Worm (Caenorhabditis elegans) whole organism, L4 larva: ENCODE measurements around the gene fut-8.

Source experiments
- ama-1 ChIP-seq: fragments of 150-350 bp; optimal IDR thresholded peaks from 2 replicates; lab custom pipeline; 2014; ENCODE audit warnings: inconsistent platforms, mixed read lengths
- hlh-30 ChIP-seq: sonication (generic microtip); optimal IDR thresholded peaks from 2 replicates; lab custom pipeline; 2017; ENCODE audit warnings: antibody characterized with exemption, mild to moderate bottlenecking, missing genetic modification characterization, missing compliant biosample characterization; ENCODE audit not compliant: insufficient read depth
- nhr-10 ChIP-seq: fragments of 150-350 bp; optimal IDR thresholded peaks from 2 replicates; lab custom pipeline; 2014; ENCODE audit warnings: missing biosample characterization, missing genetic modification characterization
- nhr-28 ChIP-seq: fragments of 150-350 bp; optimal IDR thresholded peaks from 2 replicates; lab custom pipeline; 2014; ENCODE audit warnings: missing biosample characterization, missing genetic modification characterization
- nhr-76 ChIP-seq: fragments of 150-350 bp; optimal IDR thresholded peaks from 2 replicates; lab custom pipeline; 2014; ENCODE audit warnings: missing biosample characterization, missing genetic modification characterization
- sdz-12 ChIP-seq: fragments of 200-800 bp; sonication (Bioruptor generic); optimal IDR thresholded peaks from 2 replicates; lab custom pipeline; 2018; ENCODE audit warnings: mild to moderate bottlenecking, missing genetic modification characterization, missing compliant biosample characterization
- unc-62 ChIP-seq, 3 experiments: fragments of 150-350 bp in 1 of 3; sonication (generic microtip); optimal IDR thresholded peaks in 2 of 3; peaks in 1 of 3; 1 replicate in 1 of 3; 2 replicates in 2 of 3; lab custom pipeline; 2014 to 2017; ENCODE audit warnings: missing biosample characterization in 3 of 3, missing genetic modification characterization in 3 of 3, missing genetic modification reagents in 3 of 3, missing genotype in 1 of 3

DNA sequence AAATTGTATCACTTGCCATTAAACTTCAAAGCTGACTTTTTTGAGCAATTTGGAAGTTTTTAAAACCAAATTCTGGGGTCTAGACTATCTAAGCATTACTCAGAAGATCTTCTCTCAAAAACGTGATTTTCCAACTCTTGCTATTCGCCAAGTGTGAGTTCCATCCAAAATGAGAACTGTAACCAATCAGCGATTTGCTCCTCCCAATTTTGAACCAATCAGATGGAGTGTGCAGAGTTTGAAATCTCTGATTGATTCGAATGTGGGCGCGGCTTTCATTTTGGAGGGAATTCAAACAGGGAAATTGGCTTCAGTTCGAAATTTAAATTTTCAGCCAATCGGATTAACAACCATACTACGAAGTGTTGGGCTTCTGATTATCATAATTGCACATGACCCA, 37.2 kb downstream of the fut-8 start:
- TF ChIP-seq hlh-30 (tag; lab: Kevin White, UChicago) (no peak), ama-1 (lab: Kevin White, UChicago) (no peak), nhr-10 (tag; lab: Kevin White, UChicago) (no peak), nhr-28 (tag; lab: Kevin White, UChicago) (no peak), sdz-12 (GFP tag; lab: Kevin White, UChicago) (no peak), nhr-76 (tag; lab: Kevin White, UChicago) (no peak), unc-62 (GFP tag; optimal IDR thresholded peaks at IDR 0.05 in 1 of 2; lab: Kevin White, UChicago) (no peak), unc-62 (tag; optimal IDR thresholded peaks at IDR 0.05; lab: Kevin White, UChicago) (no peak)
